Worm (Caenorhabditis elegans) whole organism, L3 larva: Measurements from ENCODE around the gene degl-2.

ENCODE experiments used
- R02D3.7 ChIP-seq: fragments of 150-350 bp; optimal IDR thresholded peaks from 2 replicates; lab custom pipeline; 2014; ENCODE audit warnings: missing biosample characterization, missing genetic modification characterization
- ama-1 ChIP-seq: fragments of 150-350 bp; optimal IDR thresholded peaks from 2 replicates; lab custom pipeline; 2018
- ceh-16 ChIP-seq: sonication (generic microtip); optimal IDR thresholded peaks from 2 replicates; lab custom pipeline; 2017; ENCODE audit warnings: missing biosample characterization, missing genetic modification characterization
- elt-1 ChIP-seq: fragments of 150-350 bp; optimal IDR thresholded peaks from 2 replicates; lab custom pipeline; 2014; ENCODE audit warnings: missing biosample characterization, missing genetic modification characterization
- elt-2 ChIP-seq: sonication (generic microtip); optimal IDR thresholded peaks from 2 replicates; lab custom pipeline; 2016; ENCODE audit warnings: missing genetic modification reagents, mild to moderate bottlenecking, missing genetic modification characterization, missing compliant biosample characterization
- elt-3 ChIP-seq, 3 experiments: fragments of 150-350 bp in 1 of 3; sonication (generic microtip) in 2 of 3; optimal IDR thresholded peaks; 2 replicates in 2 of 3; 4 replicates in 1 of 3; lab custom pipeline; 2014 to 2017; ENCODE audit warnings: missing biosample characterization in 3 of 3, missing genetic modification characterization in 3 of 3
- fkh-2 ChIP-seq: fragments of 150-350 bp; optimal IDR thresholded peaks from 2 replicates; lab custom pipeline; 2014; ENCODE audit warnings: missing biosample characterization, missing genetic modification reagents, missing genetic modification characterization
- fos-1 ChIP-seq: fragments of 150-350 bp; optimal IDR thresholded peaks from 2 replicates; lab custom pipeline; 2014; ENCODE audit warnings: missing biosample characterization, missing genetic modification characterization
- lin-39 ChIP-seq: fragments of 150-350 bp; optimal IDR thresholded peaks from 2 replicates; lab custom pipeline; 2018; ENCODE audit warnings: missing biosample characterization, missing genetic modification reagents, missing genetic modification characterization
- mml-1 ChIP-seq: fragments of 150-350 bp; sonication (generic microtip); optimal IDR thresholded peaks from 3 replicates; lab custom pipeline; 2014; ENCODE audit warnings: missing biosample characterization, missing genetic modification characterization
- pha-4 ChIP-seq: fragments of 150-350 bp; optimal IDR thresholded peaks from 2 replicates; lab custom pipeline; 2014; ENCODE audit warnings: missing biosample characterization, missing genetic modification reagents, missing genetic modification characterization
- sea-2 ChIP-seq: fragments of 150-350 bp; sonication (generic microtip); optimal IDR thresholded peaks from 4 replicates; lab custom pipeline; 2014; ENCODE audit warnings: missing biosample characterization, missing genetic modification reagents, missing genetic modification characterization
- unc-39 ChIP-seq: sonication (generic microtip); optimal IDR thresholded peaks from 4 replicates; lab custom pipeline; 2017; ENCODE audit warnings: missing biosample characterization, missing genetic modification characterization
- zag-1 ChIP-seq: fragments of 150-350 bp; optimal IDR thresholded peaks from 2 replicates; lab custom pipeline; 2014; ENCODE audit warnings: missing biosample characterization, missing genetic modification characterization

ce11 chrIV:9615511-9615910 lies 27.8 kb upstream of the degl-2 start:
- TF ChIP-seq elt-3 (tag; optimal IDR thresholded peaks at IDR 0.05; lab: Kevin White, UChicago) (no peak), fos-1 (tag; lab: Kevin White, UChicago) (no peak), mml-1 (tag; lab: Kevin White, UChicago) (no peak), ama-1 (lab: Kevin White, UChicago) (no peak), fkh-2 (tag; lab: Kevin White, UChicago) (no peak), elt-2 (tag; lab: Kevin White, UChicago) (no peak), ceh-16 (tag; lab: Kevin White, UChicago) (peak; percentile 47), zag-1 (tag; lab: Kevin White, UChicago) (no peak), unc-39 (tag; lab: Kevin White, UChicago) (no peak), lin-39 (no peak), R02D3.7 (tag; lab: Kevin White, UChicago) (no peak), elt-1 (peak; percentile 100), sea-2 (GFP tag; lab: Kevin White, UChicago) (no peak), pha-4 (no peak)
